Fruit fly (Drosophila melanogaster): ENCODE data around the gene CG17600.
A peak's percentile ranks its signal among the peaks of the same experiment; 100 is the strongest.

The CG17600 gene

DNA sequence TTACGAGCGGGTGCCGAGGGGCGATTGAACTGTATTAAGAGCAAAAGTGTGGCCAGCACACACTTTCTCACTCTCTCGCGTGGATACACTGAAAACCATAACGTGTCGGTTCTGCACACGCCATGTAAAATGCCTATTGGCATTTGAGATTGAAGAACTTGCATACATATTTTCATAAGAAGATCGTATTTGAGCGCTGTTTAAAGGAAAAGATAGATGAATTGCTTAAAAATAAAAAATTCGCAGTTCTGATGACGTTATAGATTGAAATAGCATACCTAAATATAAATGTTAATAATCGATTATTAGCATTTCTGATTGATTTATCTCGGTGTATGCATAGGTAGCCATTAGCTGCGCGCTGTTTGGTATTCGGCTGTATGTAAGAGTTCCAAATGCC is 5.9 kb upstream of the CG17600 start (continued):
- peak; percentile 61 for TF ChIP-seq dmrt99B (tag; optimal IDR thresholded peaks at IDR 0.05)
- TF ChIP-seq unpg (GFP tag; optimal IDR thresholded peaks at IDR 0.05): no peak
- no peak for TF ChIP-seq CG10366 (GFP tag; IDR thresholded peaks at IDR 0.05)
- 0 out of 2 replicates have a peak, but pooled peaks have one; percentile 4 for TF ChIP-seq CG14441 (GFP tag; IDR thresholded peaks at IDR 0.05)
- TF ChIP-seq schlank (tag; optimal IDR thresholded peaks at IDR 0.05): no peak
- no peak; the same call in 1 of the 2 replicates for TF ChIP-seq E2f2 (GFP tag; IDR thresholded peaks at IDR 0.05)
- TF ChIP-seq Asciz (GFP tag; optimal IDR thresholded peaks at IDR 0.05): no peak
- no peak for TF ChIP-seq CG12299 (tag; optimal IDR thresholded peaks at IDR 0.05)
- TF ChIP-seq ase (GFP tag; IDR thresholded peaks at IDR 0.05): no peak
- TF ChIP-seq trh (GFP tag; optimal IDR thresholded peaks at IDR 0.05): no peak
- no peak for TF ChIP-seq CG18011 (GFP tag; optimal IDR thresholded peaks at IDR 0.05)
- TF ChIP-seq Eip74EF (GFP tag; optimal IDR thresholded peaks at IDR 0.05): peak in 1 of 2 experiments; percentile 20
- TF ChIP-seq Sry-β (GFP tag; optimal IDR thresholded peaks at IDR 0.05): no peak
- TF ChIP-seq CG8359 (GFP tag; optimal IDR thresholded peaks at IDR 0.05; ENCODE audit: borderline replicate concordance): no peak
- TF ChIP-seq CG7963 (GFP tag; IDR thresholded peaks at IDR 0.05; ENCODE audit: partially characterized antibody): no peak
- no peak for TF ChIP-seq grn (GFP tag; optimal IDR thresholded peaks at IDR 0.05)
- TF ChIP-seq CG6683 (GFP tag; optimal IDR thresholded peaks at IDR 0.05): no peak
- TF ChIP-seq hkb (optimal IDR thresholded peaks at IDR 0.05): no peak
- TF ChIP-seq hkb (GFP tag; IDR thresholded peaks at IDR 0.05): no peak
- no peak for TF ChIP-seq exex (tag; optimal IDR thresholded peaks at IDR 0.05)
- no peak for TF ChIP-seq CG5953 (GFP tag; IDR thresholded peaks at IDR 0.05)
- TF ChIP-seq CG6272 (GFP tag; IDR thresholded peaks at IDR 0.05): no peak
- TF ChIP-seq zen (tag; optimal IDR thresholded peaks at IDR 0.05): no peak
- no peak for TF ChIP-seq ems (GFP tag; optimal IDR thresholded peaks at IDR 0.05)
- no peak for TF ChIP-seq rib (GFP tag; IDR thresholded peaks at IDR 0.05)
- TF ChIP-seq cas (GFP tag; IDR thresholded peaks at IDR 0.05): no peak
- no peak for TF ChIP-seq Gug (GFP tag; IDR thresholded peaks at IDR 0.05)
- no peak for TF ChIP-seq Mes4 (GFP tag; optimal IDR thresholded peaks at IDR 0.05)
- no peak for TF ChIP-seq pros (GFP tag; optimal IDR thresholded peaks at IDR 0.05)
- no peak for TF ChIP-seq CG4328 (GFP tag; optimal IDR thresholded peaks at IDR 0.05)
- no peak for TF ChIP-seq odd (GFP tag; optimal IDR thresholded peaks at IDR 0.05)
- no peak for TF ChIP-seq Scr (GFP tag; IDR thresholded peaks at IDR 0.05; ENCODE audit: partially characterized antibody)
- no peak for TF ChIP-seq Fer3 (tag; optimal IDR thresholded peaks at IDR 0.05)
- no peak for TF ChIP-seq mld (GFP tag; IDR thresholded peaks at IDR 0.05; ENCODE audit: partially characterized antibody)
- no peak for TF ChIP-seq CG17802 (tag; optimal IDR thresholded peaks at IDR 0.05)
- no peak for TF ChIP-seq CG34376 (GFP tag; optimal IDR thresholded peaks at IDR 0.05)
- no peak for TF ChIP-seq ab (GFP tag; optimal IDR thresholded peaks at IDR 0.05)
- TF ChIP-seq pan (optimal IDR thresholded peaks at IDR 0.05): no peak
- TF ChIP-seq pan (GFP tag; optimal IDR thresholded peaks at IDR 0.05 in 1 of 2, IDR thresholded peaks at IDR 0.05 in 1 of 2): no peak
- no peak for TF ChIP-seq CG18764 (GFP tag; optimal IDR thresholded peaks at IDR 0.05)
- no peak for TF ChIP-seq Dref (GFP tag; IDR thresholded peaks at IDR 0.05)
- no peak for TF ChIP-seq cad (GFP tag; optimal IDR thresholded peaks at IDR 0.05)
- no peak for TF ChIP-seq CG9876 (GFP tag; optimal IDR thresholded peaks at IDR 0.05)
- TF ChIP-seq CG10979 (tag; optimal IDR thresholded peaks at IDR 0.05): peak; percentile 51
- TF ChIP-seq C15 (GFP tag; IDR thresholded peaks at IDR 0.05): no peak
- TF ChIP-seq Optix (GFP tag; IDR thresholded peaks at IDR 0.05): no peak
- no peak for TF ChIP-seq CG7928 (GFP tag; optimal IDR thresholded peaks at IDR 0.05)
- peak; percentile 26 for TF ChIP-seq bcd (GFP tag; optimal IDR thresholded peaks at IDR 0.05)
- TF ChIP-seq ap (GFP tag; IDR thresholded peaks at IDR 0.05): no peak
- no peak for TF ChIP-seq lov (optimal IDR thresholded peaks at IDR 0.05)
- TF ChIP-seq lov (GFP tag; IDR thresholded peaks at IDR 0.05): no peak
- TF ChIP-seq CG4707 (GFP tag; optimal IDR thresholded peaks at IDR 0.05): no peak

Data from whole organism, embryonic.